Worm (Caenorhabditis elegans) whole organism, L4 larva: ENCODE measurements around the gene gly-20.

Experiments used
- F26F4.8 ChIP-seq: fragments of 200-800 bp; sonication (Bioruptor generic); conservative IDR thresholded peaks from 2 replicates; pipeline ENCODE4 v1.3.6; 2022; ENCODE audit warnings: missing genetic modification characterization, missing compliant biosample characterization
- Y48G9A.11 ChIP-seq: fragments of 200-800 bp; sonication (Bioruptor generic); IDR thresholded peaks from 2 replicates; pipeline ENCODE4 v1.3.6; 2022; ENCODE audit warnings: missing genetic modification reagents, missing genetic modification characterization, missing compliant biosample characterization
- aha-1 ChIP-seq: fragments of 150-350 bp; peaks from one replicate; lab custom pipeline; 2014; ENCODE audit warnings: missing biosample characterization, missing genetic modification characterization
- arid-1 ChIP-seq: fragments of 200-800 bp; sonication (Bioruptor generic); conservative IDR thresholded peaks from 2 replicates; pipeline ENCODE4 v1.3.6; 2022; ENCODE audit warnings: missing genetic modification reagents, missing genetic modification characterization, missing compliant biosample characterization
- dpl-1 ChIP-seq: fragments of 150-350 bp; optimal IDR thresholded peaks from 2 replicates; lab custom pipeline; 2014; ENCODE audit warnings: missing biosample characterization, missing genetic modification reagents, missing genetic modification characterization
- fkh-10 ChIP-seq: fragments of 150-350 bp; optimal IDR thresholded peaks from 2 replicates; lab custom pipeline; 2014; ENCODE audit warnings: missing biosample characterization, missing genetic modification reagents, missing genetic modification characterization
- lim-7 ChIP-seq: fragments of 200-800 bp; sonication (Bioruptor generic); IDR thresholded peaks from 2 replicates; pipeline ENCODE4 v1.3.6; 2022; ENCODE audit warnings: missing genetic modification characterization, missing compliant biosample characterization
- nhr-28 ChIP-seq: fragments of 150-350 bp; optimal IDR thresholded peaks from 2 replicates; lab custom pipeline; 2014; ENCODE audit warnings: missing biosample characterization, missing genetic modification characterization
- nhr-6 ChIP-seq: fragments of 150-350 bp; optimal IDR thresholded peaks from 2 replicates; lab custom pipeline; 2014; ENCODE audit warnings: missing biosample characterization, missing genetic modification characterization
- snpc-1.2 ChIP-seq: fragments of 200-800 bp; sonication (Bioruptor generic); IDR thresholded peaks from 2 replicates; pipeline ENCODE4 v1.3.6; 2022; ENCODE audit warnings: missing genetic modification reagents, missing genetic modification characterization, missing compliant biosample characterization
- zfp-3 ChIP-seq: fragments of 200-800 bp; sonication (Bioruptor generic); conservative IDR thresholded peaks from 2 replicates; pipeline ENCODE4 v1.3.6; 2022; ENCODE audit warnings: missing genetic modification reagents, missing genetic modification characterization, missing compliant biosample characterization

The gly-20 gene

DNA sequence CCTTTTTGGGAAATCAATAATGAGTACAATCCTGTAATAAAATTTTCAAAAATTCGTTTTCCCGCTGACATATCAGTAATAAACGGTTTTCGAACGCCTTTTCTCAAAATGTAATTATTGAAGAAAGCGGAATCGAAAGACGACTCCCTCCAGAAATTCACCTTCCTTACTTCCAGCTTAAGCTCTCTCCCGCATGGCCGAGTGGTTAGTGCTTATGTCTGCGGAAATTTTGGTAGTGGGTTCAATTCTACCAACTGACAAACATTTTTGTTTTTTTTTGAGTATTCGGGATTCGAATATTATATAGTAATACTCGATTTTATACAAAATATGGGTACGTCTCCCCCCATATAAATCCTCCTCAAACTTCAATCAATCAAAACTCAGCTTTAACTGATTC is 49.4 kb downstream of the gly-20 start (continued):
- TF ChIP-seq arid-1 = peak; percentile 85
- peak; percentile 62; the same call in 1 of the 2 replicates for TF ChIP-seq Y48G9A.11 (GFP tag; lab: Robert Waterston, UW)
- peak; percentile 67 for TF ChIP-seq snpc-1.2 (GFP tag; lab: Robert Waterston, UW)

DNA sequence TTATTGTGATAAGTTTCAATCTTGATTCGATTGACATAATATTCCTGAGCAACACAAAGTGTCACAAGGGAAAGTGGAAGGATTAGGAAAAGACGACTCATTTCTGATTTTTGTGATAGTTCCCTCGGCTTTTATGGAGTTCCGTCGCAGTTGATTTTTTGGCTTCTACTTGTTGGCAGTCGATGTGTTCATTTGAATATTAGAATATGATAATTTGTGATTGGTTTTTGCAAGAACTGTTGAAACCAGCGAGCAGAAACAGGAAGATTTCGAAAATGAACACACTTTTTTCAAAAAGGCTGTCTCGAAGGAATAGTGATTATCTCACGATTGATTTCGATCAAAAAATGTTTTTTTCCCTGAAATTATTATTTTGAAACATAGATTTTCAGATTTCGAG is 51.8 kb downstream of the gly-20 start, which contains the start of gene T02E9.6:
Gene T02E9.6 (minus strand): TSS at position 101 of the 400 bp plus-strand sequence.
- TF ChIP-seq dpl-1 (GFP tag; lab: Kevin White, UChicago) = no peak
- TF ChIP-seq nhr-28 (tag; lab: Kevin White, UChicago) = no peak
- peak; percentile 33 for TF ChIP-seq aha-1
- TF ChIP-seq fkh-10 = no peak
- TF ChIP-seq nhr-6 (tag; lab: Kevin White, UChicago) = no peak
- no peak for TF ChIP-seq F26F4.8 (GFP tag; lab: Robert Waterston, UW)
- no peak for TF ChIP-seq zfp-3
- no peak for TF ChIP-seq lim-7 (GFP tag; lab: Robert Waterston, UW)
